Worm (Caenorhabditis elegans) whole organism, young adult: ENCODE data around the gene Y43F8B.7.

Experiments
- B0019.2 ChIP-seq: fragments of 200-800 bp; sonication (Bioruptor generic); conservative IDR thresholded peaks from 2 replicates; pipeline ENCODE4 v1.3.6; 2022; ENCODE audit warnings: missing genetic modification reagents, missing genetic modification characterization, missing compliant biosample characterization
- B0336.3 ChIP-seq: fragments of 200-800 bp; sonication (Bioruptor generic); IDR thresholded peaks from 2 replicates; pipeline ENCODE4 v1.3.6; 2022; ENCODE audit warnings: missing genetic modification characterization, missing compliant biosample characterization
- C06A6.2 ChIP-seq: fragments of 200-800 bp; sonication (Bioruptor generic); conservative IDR thresholded peaks from 2 replicates; pipeline ENCODE4 v1.3.6; 2022; ENCODE audit warnings: missing genetic modification characterization, missing compliant biosample characterization
- C17E4.6 ChIP-seq: fragments of 200-800 bp; sonication (Bioruptor generic); IDR thresholded peaks from 2 replicates; pipeline ENCODE4 v1.3.6; 2022; ENCODE audit warnings: missing genetic modification reagents, missing genetic modification characterization, missing compliant biosample characterization
- F10E7.11 ChIP-seq: sonication (generic microtip); optimal IDR thresholded peaks from 2 replicates; lab custom pipeline; 2017; ENCODE audit warnings: mild to moderate bottlenecking, missing genetic modification characterization, moderate library complexity, missing compliant biosample characterization
- F39B2.1 ChIP-seq: fragments of 200-800 bp; sonication (Bioruptor generic); IDR thresholded peaks from 2 replicates; pipeline ENCODE4 v1.3.6; 2022; ENCODE audit warnings: missing genetic modification reagents, missing genetic modification characterization, missing compliant biosample characterization
- F52B5.7 ChIP-seq: sonication (generic microtip); optimal IDR thresholded peaks from 2 replicates; lab custom pipeline; 2016; ENCODE audit warnings: mild to moderate bottlenecking, missing genetic modification characterization, missing compliant biosample characterization
- F57C9.4 ChIP-seq: sonication (generic microtip); optimal IDR thresholded peaks from 2 replicates; lab custom pipeline; 2017; ENCODE audit warnings: mild to moderate bottlenecking, missing genetic modification characterization, missing compliant biosample characterization
- K11D2.4 ChIP-seq: fragments of 200-800 bp; sonication (Bioruptor generic); IDR thresholded peaks from 2 replicates; pipeline ENCODE4 v1.3.6; 2022; ENCODE audit warnings: missing genetic modification reagents, missing genetic modification characterization, missing compliant biosample characterization
- K12H6.12 ChIP-seq: fragments of 200-800 bp; sonication (Bioruptor generic); optimal IDR thresholded peaks from 2 replicates; lab custom pipeline; 2018; ENCODE audit warnings: mild to moderate bottlenecking, missing genetic modification characterization, missing compliant biosample characterization
- Y53G8AR.9 ChIP-seq: fragments of 200-800 bp; sonication (Bioruptor generic); conservative IDR thresholded peaks from 2 replicates; pipeline ENCODE4 v1.3.6; 2022; ENCODE audit warnings: missing genetic modification reagents, missing genetic modification characterization, missing compliant biosample characterization
- Y56A3A.18 ChIP-seq: fragments of 200-800 bp; sonication (Bioruptor generic); IDR thresholded peaks from 2 replicates; pipeline ENCODE4 v1.3.6; 2022; ENCODE audit warnings: missing genetic modification reagents, missing genetic modification characterization, missing compliant biosample characterization
- Y95B8A.8 ChIP-seq: fragments of 200-800 bp; sonication (Bioruptor generic); IDR thresholded peaks from 2 replicates; pipeline ENCODE4 v1.3.6; 2022; ENCODE audit warnings: missing genetic modification reagents, missing genetic modification characterization, missing compliant biosample characterization
- ama-1 ChIP-seq, 3 experiments: fragments of 150-350 bp in 1 of 3; sonication (generic microtip) in 2 of 3; optimal IDR thresholded peaks; 2 replicates each; lab custom pipeline; 2014 to 2018; ENCODE audit warnings: missing biosample characterization in 2 of 3, missing genetic modification characterization in 2 of 3, missing genetic modification reagents in 2 of 3
- atf-7 ChIP-seq: sonication (generic microtip); optimal IDR thresholded peaks from 2 replicates; lab custom pipeline; 2017; ENCODE audit warnings: mild to moderate bottlenecking, missing genetic modification characterization, missing compliant biosample characterization
- athp-1 ChIP-seq: sonication (generic microtip); optimal IDR thresholded peaks from 2 replicates; lab custom pipeline; 2017; ENCODE audit warnings: mild to moderate bottlenecking, missing genetic modification characterization, missing compliant biosample characterization
- attf-6 ChIP-seq: fragments of 200-800 bp; sonication (Bioruptor generic); IDR thresholded peaks from 2 replicates; pipeline ENCODE4 v1.3.6; 2022; ENCODE audit warnings: missing genetic modification reagents, missing genetic modification characterization, missing compliant biosample characterization
- bed-1 ChIP-seq: fragments of 200-800 bp; sonication (Bioruptor generic); IDR thresholded peaks from 2 replicates; pipeline ENCODE4 v1.3.6; 2022; ENCODE audit warnings: missing genetic modification reagents, missing genetic modification characterization, missing compliant biosample characterization
- cebp-2 ChIP-seq: fragments of 200-800 bp; sonication (Bioruptor generic); IDR thresholded peaks from 2 replicates; pipeline ENCODE4 v1.3.6; 2022; ENCODE audit warnings: missing genetic modification characterization, missing compliant biosample characterization
- ceh-100 ChIP-seq: fragments of 200-800 bp; sonication (Bioruptor generic); IDR thresholded peaks from 2 replicates; pipeline ENCODE4 v1.3.6; 2022; ENCODE audit warnings: missing genetic modification reagents, missing genetic modification characterization, missing compliant biosample characterization
- ceh-27 ChIP-seq: fragments of 200-800 bp; sonication (Bioruptor generic); optimal IDR thresholded peaks from 2 replicates; lab custom pipeline; 2018; ENCODE audit warnings: mild to moderate bottlenecking, missing genetic modification characterization, moderate library complexity, missing compliant biosample characterization
- ceh-91 ChIP-seq: fragments of 200-800 bp; sonication (Bioruptor generic); IDR thresholded peaks from 2 replicates; pipeline ENCODE4 v1.3.6; 2022; ENCODE audit warnings: missing genetic modification reagents, missing genetic modification characterization, missing compliant biosample characterization
- chd-7 ChIP-seq: sonication (generic microtip); optimal IDR thresholded peaks from 2 replicates; lab custom pipeline; 2016; ENCODE audit warnings: mild to moderate bottlenecking, missing genetic modification characterization, moderate library complexity, missing compliant biosample characterization
- die-1 ChIP-seq: sonication (generic microtip); optimal IDR thresholded peaks from 2 replicates; lab custom pipeline; 2016; ENCODE audit warnings: missing genotype, mild to moderate bottlenecking, missing genetic modification characterization, missing compliant biosample characterization
- dox-1 ChIP-seq: fragments of 200-800 bp; sonication (Bioruptor generic); IDR thresholded peaks from 2 replicates; pipeline ENCODE4 v1.3.6; 2022; ENCODE audit warnings: missing genetic modification reagents, missing genetic modification characterization, missing compliant biosample characterization
- dpff-1 ChIP-seq: sonication (generic microtip); optimal IDR thresholded peaks from 2 replicates; lab custom pipeline; 2017; ENCODE audit warnings: mild to moderate bottlenecking, missing genetic modification characterization, missing compliant biosample characterization
- efl-1 ChIP-seq: fragments of 150-350 bp; optimal IDR thresholded peaks from 2 replicates; lab custom pipeline; 2014; ENCODE audit warnings: missing biosample characterization, missing genetic modification reagents, missing genetic modification characterization
- ets-4 ChIP-seq: fragments of 200-800 bp; sonication (Bioruptor generic); optimal IDR thresholded peaks from 2 replicates; lab custom pipeline; 2018; ENCODE audit warnings: mild to moderate bottlenecking, missing genetic modification characterization, missing compliant biosample characterization
- fkh-3 ChIP-seq: sonication (generic microtip); optimal IDR thresholded peaks from 2 replicates; lab custom pipeline; 2016; ENCODE audit warnings: mild to moderate bottlenecking, missing genetic modification characterization, missing compliant biosample characterization
- gei-17 ChIP-seq: fragments of 200-800 bp; sonication (Bioruptor generic); optimal IDR thresholded peaks from 2 replicates; lab custom pipeline; 2018; ENCODE audit warnings: mild to moderate bottlenecking, missing genetic modification characterization, missing compliant biosample characterization
- let-526 ChIP-seq: fragments of 200-800 bp; sonication (Bioruptor generic); IDR thresholded peaks from 2 replicates; pipeline ENCODE4 v1.3.6; 2022; ENCODE audit warnings: missing genetic modification reagents, missing genetic modification characterization, missing compliant biosample characterization
- let-607 ChIP-seq, 2 experiments: fragments of 200-800 bp in 1 of 2; sonication (Bioruptor generic) in 1 of 2; sonication (generic microtip) in 1 of 2; optimal IDR thresholded peaks; 2 replicates each; lab custom pipeline; 2016 to 2018; ENCODE audit warnings: mild to moderate bottlenecking in 2 of 2, missing compliant biosample characterization in 2 of 2, missing genetic modification characterization in 2 of 2, moderate library complexity in 2 of 2, missing genotype in 1 of 2
- lin-35 ChIP-seq, 3 experiments: fragments of 150-350 bp in 2 of 3; sonication (generic microtip) in 1 of 3; optimal IDR thresholded peaks; 2 replicates each; lab custom pipeline; 2014 to 2018; ENCODE audit warnings: missing biosample characterization in 3 of 3, missing genetic modification characterization in 3 of 3, missing genetic modification reagents in 3 of 3
- lin-40 ChIP-seq: sonication (generic microtip); optimal IDR thresholded peaks from 2 replicates; lab custom pipeline; 2016; ENCODE audit warnings: missing genetic modification characterization, mild to moderate bottlenecking, missing compliant biosample characterization, missing genotype, missing genetic modification reagents
- lin-54 ChIP-seq: fragments of 200-800 bp; sonication (Bioruptor generic); optimal IDR thresholded peaks from 2 replicates; lab custom pipeline; 2018; ENCODE audit warnings: mild to moderate bottlenecking, missing genetic modification characterization, missing compliant biosample characterization
- madf-3 ChIP-seq: fragments of 200-800 bp; sonication (Bioruptor generic); IDR thresholded peaks from 2 replicates; pipeline ENCODE4 v1.3.6; 2022; ENCODE audit warnings: missing genetic modification reagents, missing genetic modification characterization, missing compliant biosample characterization
- mcd-1 ChIP-seq: fragments of 200-800 bp; sonication (Bioruptor generic); IDR thresholded peaks from 2 replicates; pipeline ENCODE4 v1.3.6; 2022; ENCODE audit warnings: missing genetic modification reagents, missing genetic modification characterization, missing compliant biosample characterization
- nfya-2 ChIP-seq: fragments of 200-800 bp; sonication (Bioruptor generic); IDR thresholded peaks from 2 replicates; pipeline ENCODE4 v1.3.6; 2022; ENCODE audit warnings: missing genetic modification reagents, missing genetic modification characterization, missing compliant biosample characterization
- nhr-27 ChIP-seq: fragments of 200-800 bp; sonication (Bioruptor generic); optimal IDR thresholded peaks from 2 replicates; lab custom pipeline; 2018; ENCODE audit warnings: mild to moderate bottlenecking, missing genetic modification characterization, moderate library complexity, missing compliant biosample characterization
- pha-4 ChIP-seq: fragments of 150-350 bp; sonication (generic microtip); optimal IDR thresholded peaks from 2 replicates; lab custom pipeline; 2014; ENCODE audit warnings: missing biosample characterization, missing genetic modification reagents, missing genetic modification characterization
- rec-8 ChIP-seq, 2 experiments: sonication (generic microtip); optimal IDR thresholded peaks; 2 replicates each; lab custom pipeline; 2016; ENCODE audit warnings: mild to moderate bottlenecking in 2 of 2, missing genetic modification characterization in 2 of 2, missing genetic modification reagents in 2 of 2, missing genotype in 2 of 2, missing biosample characterization in 1 of 2, missing compliant biosample characterization in 1 of 2, moderate library complexity in 1 of 2
- snpc-1.3 ChIP-seq: sonication (generic microtip); optimal IDR thresholded peaks from 2 replicates; lab custom pipeline; 2017; ENCODE audit warnings: missing genetic modification characterization, mild to moderate bottlenecking, missing compliant biosample characterization, antibody characterized with exemption, moderate library complexity, missing genotype, missing genetic modification reagents; ENCODE audit not compliant: insufficient read depth
- tbp1 ChIP-seq: fragments of 200-800 bp; sonication (Bioruptor generic); optimal IDR thresholded peaks from 2 replicates; lab custom pipeline; 2018; ENCODE audit warnings: mild to moderate bottlenecking, missing genetic modification characterization, missing compliant biosample characterization
- unc-62 ChIP-seq: fragments of 150-350 bp; optimal IDR thresholded peaks from 2 replicates; lab custom pipeline; 2014; ENCODE audit warnings: missing biosample characterization, missing genetic modification reagents, missing genetic modification characterization
- zim-3 ChIP-seq: sonication (generic microtip); optimal IDR thresholded peaks from 2 replicates; lab custom pipeline; 2017; ENCODE audit warnings: mild to moderate bottlenecking, missing genetic modification characterization, moderate library complexity, missing compliant biosample characterization
- ztf-22 ChIP-seq: fragments of 200-800 bp; sonication (Bioruptor generic); optimal IDR thresholded peaks from 2 replicates; lab custom pipeline; 2018; ENCODE audit warnings: mild to moderate bottlenecking, missing genetic modification characterization, moderate library complexity, missing compliant biosample characterization
- ztf-6 ChIP-seq: fragments of 200-800 bp; sonication (Bioruptor generic); IDR thresholded peaks from 2 replicates; pipeline ENCODE4 v1.3.6; 2022; ENCODE audit warnings: missing genetic modification reagents, missing genetic modification characterization, missing compliant biosample characterization

Y43F8B.7 gene

DNA sequence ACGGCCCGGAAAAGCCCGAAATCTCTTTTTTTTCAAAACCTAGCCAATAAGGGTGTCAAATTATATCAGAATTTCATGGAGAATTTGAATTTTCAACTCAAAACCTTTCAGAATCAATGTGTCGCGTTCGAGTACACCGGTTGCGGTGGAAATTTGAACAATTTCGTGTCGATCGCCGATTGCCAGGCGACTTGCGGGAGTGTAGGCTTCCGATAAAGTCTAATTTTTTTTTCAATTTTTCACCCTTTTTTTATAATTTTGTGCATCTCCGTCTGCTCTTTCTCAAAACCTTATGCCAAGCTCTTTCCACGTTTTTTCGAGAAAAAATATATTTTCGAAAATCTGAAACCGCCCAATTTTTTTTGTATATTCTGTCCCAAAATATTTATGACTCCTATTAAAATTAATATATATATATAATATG lies 29.0 kb downstream of the Y43F8B.7 start (continued):
- TF ChIP-seq let-607 (tag; optimal IDR thresholded peaks at IDR 0.05; lab: Kevin White, UChicago) (peak in 1 of 2 experiments; percentile 1), B0336.3 (peak; percentile 55; the same call in 1 of the 2 replicates), gei-17 (peak; percentile 39), chd-7 (peak; percentile 43), madf-3 (GFP tag; lab: Robert Waterston, UW) (0 out of 2 replicates have a peak, but pooled peaks have one; percentile 29), zim-3 (tag; lab: Kevin White, UChicago) (peak; percentile 90), B0019.2 (no peak), unc-62 (no peak), Y53G8AR.9 (GFP tag; lab: Robert Waterston, UW) (0 out of 2 replicates have a peak, but pooled peaks have one; percentile 61), cebp-2 (GFP tag; lab: Robert Waterston, UW) (no peak), atf-7 (peak; percentile 57), mcd-1 (GFP tag; lab: Robert Waterston, UW) (peak; percentile 45; the same call in 1 of the 2 replicates), ceh-100 (GFP tag; lab: Robert Waterston, UW) (peak; percentile 36), lin-35 (GFP tag; optimal IDR thresholded peaks at IDR 0.05; lab: Kevin White, UChicago) (peak in 1 of 3 experiments; percentile 45), fkh-3 (no peak), K12H6.12 (tag; lab: Kevin White, UChicago) (peak; percentile 10), ama-1 (optimal IDR thresholded peaks at IDR 0.05; lab: Kevin White, UChicago) (peak; percentile 37), ama-1 (GFP tag; optimal IDR thresholded peaks at IDR 0.05; lab: Kevin White, UChicago) (no peak), athp-1 (tag; lab: Kevin White, UChicago) (peak; percentile 13), C06A6.2 (GFP tag; lab: Robert Waterston, UW) (peak; percentile 32; the same call in 1 of the 2 replicates), Y56A3A.18 (GFP tag; lab: Robert Waterston, UW) (0 out of 2 replicates have a peak, but pooled peaks have one; percentile 27), nfya-2 (no peak), tbp1 (GFP tag; lab: Kevin White, UChicago) (no peak), F52B5.7 (tag; lab: Kevin White, UChicago) (peak; percentile 7), pha-4 (tag; lab: Kevin White, UChicago) (no peak), dox-1 (GFP tag; lab: Robert Waterston, UW) (peak; percentile 37; the same call in 1 of the 2 replicates), K11D2.4 (peak; percentile 51; the same call in 1 of the 2 replicates), bed-1 (GFP tag; lab: Robert Waterston, UW) (no peak), lin-40 (tag; lab: Kevin White, UChicago) (peak; percentile 65)

DNA sequence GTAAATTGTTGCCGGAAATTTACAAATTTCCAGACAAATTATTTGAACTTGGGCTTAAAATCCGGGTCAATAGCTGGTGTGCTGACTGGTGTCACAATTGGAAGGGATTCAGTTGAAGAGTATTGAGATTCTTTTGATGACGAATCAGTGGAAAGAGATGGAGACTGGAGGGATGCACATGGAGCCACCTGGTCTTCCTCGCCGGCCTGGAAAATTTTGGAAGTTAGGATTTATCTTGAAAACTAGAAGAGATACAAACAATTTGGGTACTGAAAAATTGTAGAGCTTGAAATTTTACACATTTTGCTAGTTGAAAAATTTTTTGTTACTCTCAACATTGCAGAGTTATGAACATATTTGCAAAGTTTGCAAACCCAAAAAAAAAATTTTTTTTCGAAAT lies 29.6 kb downstream of the Y43F8B.7 start:
- TF ChIP-seq dpff-1 (tag; lab: Kevin White, UChicago) (no peak), lin-54 (GFP tag; lab: Kevin White, UChicago) (peak; percentile 4), let-526 (GFP tag; lab: Robert Waterston, UW) (no peak), ceh-27 (no peak), lin-40 (tag; lab: Kevin White, UChicago) (no peak), F39B2.1 (no peak), efl-1 (GFP tag; lab: Kevin White, UChicago) (no peak), pha-4 (tag; lab: Kevin White, UChicago) (no peak), ztf-6 (no peak), F57C9.4 (tag; lab: Kevin White, UChicago) (no peak), C17E4.6 (GFP tag; lab: Robert Waterston, UW) (no peak), ceh-91 (no peak), attf-6 (0 out of 2 replicates have a peak, but pooled peaks have one; percentile 32), snpc-1.3 (no peak), F10E7.11 (tag; lab: Kevin White, UChicago) (no peak), K12H6.12 (tag; lab: Kevin White, UChicago) (no peak), nhr-27 (no peak), ztf-22 (GFP tag; lab: Kevin White, UChicago) (no peak), mcd-1 (GFP tag; lab: Robert Waterston, UW) (no peak), Y95B8A.8 (no peak), rec-8 (tag; optimal IDR thresholded peaks at IDR 0.05; lab: Kevin White, UChicago) (no peak), ets-4 (GFP tag; lab: Kevin White, UChicago) (no peak), die-1 (no peak)
